Worm (Caenorhabditis elegans): Measurements from ENCODE around the gene ttr-2.

Gene ttr-2

DNA sequence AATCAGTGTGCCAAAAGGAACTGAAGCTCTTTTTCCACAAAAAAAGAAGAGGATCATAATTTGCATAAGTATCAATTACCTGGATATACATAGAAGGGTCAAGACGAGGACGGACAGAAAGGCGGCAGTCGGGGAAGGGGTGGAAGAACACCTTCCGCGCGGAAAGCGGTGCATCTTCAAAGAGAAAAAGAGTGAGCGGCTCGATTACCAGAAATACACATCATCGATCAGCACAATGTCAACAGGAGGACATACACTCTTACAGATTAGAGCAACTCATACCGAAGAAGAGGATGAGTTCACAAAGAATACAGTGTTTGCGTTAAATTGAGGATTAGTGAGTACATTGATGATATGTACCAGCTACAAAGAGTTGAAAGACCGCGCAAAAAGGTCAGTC is 41.8 kb downstream of the ttr-2 start:
- TF ChIP-seq hlh-26 (GFP tag; conservative IDR thresholded peaks at IDR 0.05), result no peak
- no peak for TF ChIP-seq ama-1 (optimal IDR thresholded peaks at IDR 0.05)
- TF ChIP-seq ama-1 (GFP tag; optimal IDR thresholded peaks at IDR 0.05), result no peak
- no peak for TF ChIP-seq ekl-4 (GFP tag; IDR thresholded peaks at IDR 0.05)
- TF ChIP-seq Y95B8A.8 (GFP tag; IDR thresholded peaks at IDR 0.05), result no peak
- no peak for TF ChIP-seq ZK185.1 (tag; optimal IDR thresholded peaks at IDR 0.05; ENCODE audit: poor library complexity, severe bottlenecking)
- no peak for TF ChIP-seq xnd-1 (tag; optimal IDR thresholded peaks at IDR 0.05)
- TF ChIP-seq F22D6.2 (tag; optimal IDR thresholded peaks at IDR 0.05), result no peak
- TF ChIP-seq lag-1 (GFP tag; IDR thresholded peaks at IDR 0.05), result no peak
- no peak for TF ChIP-seq hmg-20 (GFP tag; IDR thresholded peaks at IDR 0.05)
- no peak for TF ChIP-seq T07F8.4 (tag; optimal IDR thresholded peaks at IDR 0.05)
- no peak for TF ChIP-seq somi-1 (GFP tag; optimal IDR thresholded peaks at IDR 0.05)
- TF ChIP-seq egl-18 (GFP tag; IDR thresholded peaks at IDR 0.05), result no peak

DNA sequence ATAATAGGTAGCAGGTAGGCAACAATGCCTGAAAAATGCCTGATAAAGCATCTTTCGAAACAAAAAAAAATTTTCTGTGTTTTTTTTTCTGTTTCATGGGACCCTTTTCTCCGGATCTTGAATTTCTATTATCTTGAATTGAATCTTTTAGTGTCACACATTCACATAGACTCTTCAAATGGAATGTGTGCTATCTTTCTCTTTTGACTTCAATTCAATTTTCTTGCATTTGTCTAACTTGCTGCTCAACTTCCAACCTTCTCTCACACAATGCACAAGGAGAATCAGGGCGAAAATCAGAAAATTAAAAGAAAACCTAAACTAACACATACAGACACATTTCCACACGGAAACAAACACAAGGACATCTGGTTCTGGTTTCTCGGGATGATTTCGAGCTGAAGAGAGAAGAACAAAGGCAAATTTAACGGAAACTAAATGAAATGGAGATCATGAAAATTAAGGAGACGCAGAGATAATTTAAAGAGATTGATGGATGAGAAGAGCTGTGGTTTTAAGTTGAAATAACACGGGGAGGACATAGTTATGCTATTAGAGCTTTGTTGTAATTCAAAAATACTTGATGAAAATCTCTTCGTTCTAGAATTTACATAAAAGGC is 44.7 kb downstream of the ttr-2 start:
- TF ChIP-seq attf-6 (GFP tag; IDR thresholded peaks at IDR 0.05) (no peak), attf-3 (GFP tag; conservative IDR thresholded peaks at IDR 0.05) (no peak), madf-3 (GFP tag; IDR thresholded peaks at IDR 0.05) (no peak), snpc-1.1 (tag; optimal IDR thresholded peaks at IDR 0.05; ENCODE audit: insufficient read depth) (no peak), ama-1 (optimal IDR thresholded peaks at IDR 0.05) (no peak), ama-1 (GFP tag; optimal IDR thresholded peaks at IDR 0.05) (no peak), lin-40 (tag; optimal IDR thresholded peaks at IDR 0.05) (no peak), zfh-2 (GFP tag; conservative IDR thresholded peaks at IDR 0.05) (no peak), ekl-4 (GFP tag; IDR thresholded peaks at IDR 0.05) (no peak), rcor-1 (GFP tag; IDR thresholded peaks at IDR 0.05) (no peak), unc-130 (GFP tag; optimal IDR thresholded peaks at IDR 0.05) (no peak), ztf-26 (tag; optimal IDR thresholded peaks at IDR 0.05) (no peak), rpc-1 (optimal IDR thresholded peaks at IDR 0.05) (no peak), rpc-1 (tag; optimal IDR thresholded peaks at IDR 0.05) (no peak)

DNA sequence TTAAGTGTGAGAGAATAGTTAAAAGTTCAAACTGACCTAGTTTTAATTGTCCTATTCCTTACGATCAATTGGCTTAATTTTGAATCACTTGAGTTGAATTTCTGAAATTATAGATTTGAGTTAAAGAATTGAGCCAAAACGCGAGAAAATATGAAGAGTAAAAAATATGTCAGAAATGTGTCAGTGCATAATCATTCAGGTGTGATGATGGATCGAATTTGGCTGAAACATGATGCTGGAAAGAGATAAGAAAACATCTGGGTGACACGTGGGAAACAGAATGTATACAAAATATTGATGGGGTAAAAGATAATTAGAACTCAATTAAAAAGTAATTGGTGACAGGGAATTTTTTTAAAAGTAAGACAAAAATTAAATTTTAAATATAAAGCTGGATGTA is 46.2 kb downstream of the ttr-2 start, which contains the start of gene R10E12.2:
R10E12.2 (minus strand) TSS at position 101 of the 400 bp plus-strand sequence.
- TF ChIP-seq F33H1.4 (GFP tag; IDR thresholded peaks at IDR 0.05) (no peak), lsy-27 (tag; optimal IDR thresholded peaks at IDR 0.05; ENCODE audit: borderline replicate concordance, insufficient read depth) (no peak), pha-4 (tag; optimal IDR thresholded peaks at IDR 0.05) (no peak), T07F8.4 (tag; optimal IDR thresholded peaks at IDR 0.05) (no peak), ama-1 (optimal IDR thresholded peaks at IDR 0.05) (no peak), ama-1 (GFP tag; optimal IDR thresholded peaks at IDR 0.05) (no peak), hsf-1 (GFP tag; IDR thresholded peaks at IDR 0.05) (no peak), C06A6.2 (GFP tag; conservative IDR thresholded peaks at IDR 0.05) (no peak), tlf-1 (GFP tag; optimal IDR thresholded peaks at IDR 0.05) (no peak), nhr-90 (tag; optimal IDR thresholded peaks at IDR 0.05) (no peak), mes-4 (tag; optimal IDR thresholded peaks at IDR 0.05) (no peak), rpc-1 (optimal IDR thresholded peaks at IDR 0.05) (no peak), rpc-1 (tag; optimal IDR thresholded peaks at IDR 0.05) (no peak), C17E4.6 (GFP tag; IDR thresholded peaks at IDR 0.05) (no peak), B0261.1 (tag; optimal IDR thresholded peaks at IDR 0.05) (no peak), K12H6.12 (tag; optimal IDR thresholded peaks at IDR 0.05) (no peak), ceh-79 (tag; optimal IDR thresholded peaks at IDR 0.05) (no peak), hmg-20 (GFP tag; IDR thresholded peaks at IDR 0.05) (no peak), attf-5 (GFP tag; optimal IDR thresholded peaks at IDR 0.05) (no peak), let-526 (GFP tag; IDR thresholded peaks at IDR 0.05) (no peak), F23B12.7 (tag; optimal IDR thresholded peaks at IDR 0.05; ENCODE audit: insufficient read depth) (no peak)
